Worm (Caenorhabditis elegans): Measurements from ENCODE around the gene C17F4.11.

DNA sequence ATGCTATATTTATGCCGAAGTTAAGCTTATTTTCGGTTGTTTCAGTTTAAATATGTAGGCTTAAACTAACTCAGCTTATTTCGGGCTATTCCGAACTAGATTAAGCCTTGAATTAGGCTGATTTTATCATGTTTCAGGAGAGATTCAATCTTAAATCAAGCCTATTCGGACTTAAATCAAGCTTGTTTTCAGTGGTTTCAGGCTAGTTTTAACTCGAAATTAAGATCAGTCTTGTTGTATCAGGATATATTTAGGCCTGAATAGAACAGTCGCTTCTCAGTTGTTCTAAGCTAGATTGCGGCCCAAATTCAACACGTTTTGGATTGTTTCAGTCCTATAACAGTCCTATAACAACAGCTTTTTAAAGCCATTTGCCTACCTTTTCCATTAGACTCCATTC is 14.5 kb downstream of the C17F4.11 start:
- TF ChIP-seq lin-29 (GFP tag; IDR thresholded peaks at IDR 0.05) = no peak
- TF ChIP-seq zag-1 (tag; optimal IDR thresholded peaks at IDR 0.05) = no peak

All from whole organism, L4 larva.